Fruit fly (Drosophila melanogaster): Measurements from ENCODE around the gene Peritrophin-15b.

The Peritrophin-15b gene

DNA sequence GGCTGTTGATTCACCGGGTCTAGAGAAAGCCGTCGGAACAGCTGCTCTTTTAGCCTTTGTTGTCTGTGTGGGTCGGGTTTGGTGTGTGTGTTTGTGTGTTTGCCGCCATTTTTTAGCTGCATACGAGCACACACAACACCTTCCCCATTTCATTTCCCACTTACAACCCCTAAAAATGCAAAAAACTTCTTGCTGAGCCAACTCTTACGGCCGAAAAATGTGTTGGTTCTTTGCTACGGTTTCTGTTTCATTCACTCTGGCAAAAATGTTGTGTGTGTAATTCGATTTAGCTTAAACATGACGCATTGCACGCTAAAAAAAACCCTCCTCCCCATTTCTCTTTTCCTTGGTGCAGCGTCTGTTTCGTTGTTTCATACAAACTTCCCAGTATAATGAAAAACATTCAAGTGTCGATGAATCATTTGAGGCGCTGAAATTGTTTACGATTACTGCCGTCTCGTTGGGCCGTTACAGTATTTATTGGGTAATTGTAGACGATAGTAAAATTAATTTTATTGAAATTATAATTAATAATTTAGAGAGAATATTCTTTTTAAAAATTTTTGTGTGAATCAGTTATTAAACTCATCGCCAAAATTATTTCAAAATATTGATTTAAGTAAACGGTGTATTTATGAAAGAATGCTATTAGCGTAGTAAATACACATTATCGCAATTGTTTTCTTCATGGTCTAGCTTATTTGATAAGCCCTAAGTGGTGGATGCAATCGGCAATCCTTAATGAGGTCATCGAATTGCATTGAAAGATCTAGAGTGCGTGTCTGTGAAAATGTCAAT is 31.4 kb upstream of the Peritrophin-15b start:
- TF ChIP-seq CG33017 (tag; optimal IDR thresholded peaks at IDR 0.05) (peak; percentile 42), tj (GFP tag; optimal IDR thresholded peaks at IDR 0.05) (peak; percentile 67), cic (GFP tag; optimal IDR thresholded peaks at IDR 0.05) (no peak), CG14711 (tag; optimal IDR thresholded peaks at IDR 0.05) (peak; percentile 5), kay (GFP tag; ENCODE audit: borderline replicate concordance) (peak; percentile 92), bab1 (GFP tag; optimal IDR thresholded peaks at IDR 0.05) (peak; percentile 30), CG7101 (tag; optimal IDR thresholded peaks at IDR 0.05) (no peak)

DNA sequence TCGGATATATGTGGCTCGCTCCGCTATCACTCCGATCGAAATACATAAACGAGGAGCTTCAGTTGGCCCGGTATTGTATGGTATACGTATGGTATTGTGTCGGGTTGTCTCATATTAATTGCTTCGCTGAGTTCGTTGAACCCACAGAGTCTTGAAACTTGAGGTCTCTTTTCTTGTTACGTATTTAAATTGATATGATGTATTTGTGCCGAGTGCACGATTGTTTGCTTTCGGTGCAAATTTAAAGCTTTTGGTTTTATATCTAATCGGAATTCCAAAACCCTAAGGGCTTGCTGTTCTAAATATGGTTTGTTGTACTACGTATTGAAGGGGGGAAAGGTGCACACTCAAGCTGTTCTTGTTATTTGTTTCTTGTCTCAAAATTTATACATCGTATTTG is 30.5 kb upstream of the Peritrophin-15b start:
- no peak for TF ChIP-seq cic (GFP tag; optimal IDR thresholded peaks at IDR 0.05)
- TF ChIP-seq kay (GFP tag; ENCODE audit: borderline replicate concordance), result peak; percentile 36
- no peak for TF ChIP-seq bab1 (GFP tag; optimal IDR thresholded peaks at IDR 0.05)
- TF ChIP-seq tj (GFP tag; optimal IDR thresholded peaks at IDR 0.05), result peak; percentile 77
- TF ChIP-seq pad (GFP tag; optimal IDR thresholded peaks at IDR 0.05), result no peak

dm6 chr2L:8424662-8425208 is 30.0 kb upstream of the Peritrophin-15b start:
- TF ChIP-seq CG7101 (tag; optimal IDR thresholded peaks at IDR 0.05) (no peak), CG1620 (GFP tag; optimal IDR thresholded peaks at IDR 0.05) (no peak), CG14711 (tag; optimal IDR thresholded peaks at IDR 0.05) (no peak), pad (GFP tag; optimal IDR thresholded peaks at IDR 0.05) (no peak), bab1 (GFP tag; optimal IDR thresholded peaks at IDR 0.05) (no peak), Hr96 (GFP tag; optimal IDR thresholded peaks at IDR 0.05) (no peak), ovo (GFP tag; optimal IDR thresholded peaks at IDR 0.05) (no peak), Crg-1 (GFP tag; optimal IDR thresholded peaks at IDR 0.05) (no peak), Mnt (GFP tag; optimal IDR thresholded peaks at IDR 0.05) (no peak), cic (GFP tag; optimal IDR thresholded peaks at IDR 0.05) (no peak), tj (GFP tag; optimal IDR thresholded peaks at IDR 0.05) (no peak), cnc (optimal IDR thresholded peaks at IDR 0.05) (no peak), CG33017 (tag; optimal IDR thresholded peaks at IDR 0.05) (no peak), CG11617 (GFP tag; optimal IDR thresholded peaks at IDR 0.05) (no peak), kay (GFP tag; ENCODE audit: borderline replicate concordance) (no peak), CG5204 (GFP tag; optimal IDR thresholded peaks at IDR 0.05) (no peak)

dm6 chr2L:8424090-8424470 is 29.3 kb upstream of the Peritrophin-15b start:
- TF ChIP-seq CG33017 (tag; optimal IDR thresholded peaks at IDR 0.05), result no peak
- no peak for TF ChIP-seq bab1 (GFP tag; optimal IDR thresholded peaks at IDR 0.05)
- TF ChIP-seq CG5204 (GFP tag; optimal IDR thresholded peaks at IDR 0.05), result no peak
- TF ChIP-seq Hr96 (GFP tag; optimal IDR thresholded peaks at IDR 0.05), result no peak
- TF ChIP-seq CG14711 (tag; optimal IDR thresholded peaks at IDR 0.05), result no peak
- TF ChIP-seq CG7045 (GFP tag; optimal IDR thresholded peaks at IDR 0.05), result no peak
- no peak for TF ChIP-seq toe (GFP tag; optimal IDR thresholded peaks at IDR 0.05)
- no peak for TF ChIP-seq ovo (GFP tag; optimal IDR thresholded peaks at IDR 0.05)
- TF ChIP-seq kay (GFP tag; ENCODE audit: borderline replicate concordance), result no peak
- no peak for TF ChIP-seq tj (GFP tag; optimal IDR thresholded peaks at IDR 0.05)
- no peak for TF ChIP-seq CG12768 (GFP tag; optimal IDR thresholded peaks at IDR 0.05)
- no peak for TF ChIP-seq cnc (optimal IDR thresholded peaks at IDR 0.05)
- no peak for TF ChIP-seq Crg-1 (GFP tag; optimal IDR thresholded peaks at IDR 0.05)
- TF ChIP-seq CG7101 (tag; optimal IDR thresholded peaks at IDR 0.05), result no peak
- no peak for TF ChIP-seq pad (GFP tag; optimal IDR thresholded peaks at IDR 0.05)
- TF ChIP-seq Mnt (GFP tag; optimal IDR thresholded peaks at IDR 0.05), result no peak
- no peak for TF ChIP-seq CG1620 (GFP tag; optimal IDR thresholded peaks at IDR 0.05)
- TF ChIP-seq CG11617 (GFP tag; optimal IDR thresholded peaks at IDR 0.05), result no peak

dm6 chr2L:8423460-8424089 is 28.8 kb upstream of the Peritrophin-15b start:
- TF ChIP-seq tj (GFP tag; optimal IDR thresholded peaks at IDR 0.05) (peak; percentile 90), CG14711 (tag; optimal IDR thresholded peaks at IDR 0.05) (no peak), bab1 (GFP tag; optimal IDR thresholded peaks at IDR 0.05) (no peak), CG33017 (tag; optimal IDR thresholded peaks at IDR 0.05) (no peak), CG7101 (tag; optimal IDR thresholded peaks at IDR 0.05) (no peak), Mnt (GFP tag; optimal IDR thresholded peaks at IDR 0.05) (no peak), CG7045 (GFP tag; optimal IDR thresholded peaks at IDR 0.05) (no peak), Clk (GFP tag; optimal IDR thresholded peaks at IDR 0.05) (no peak)

DNA sequence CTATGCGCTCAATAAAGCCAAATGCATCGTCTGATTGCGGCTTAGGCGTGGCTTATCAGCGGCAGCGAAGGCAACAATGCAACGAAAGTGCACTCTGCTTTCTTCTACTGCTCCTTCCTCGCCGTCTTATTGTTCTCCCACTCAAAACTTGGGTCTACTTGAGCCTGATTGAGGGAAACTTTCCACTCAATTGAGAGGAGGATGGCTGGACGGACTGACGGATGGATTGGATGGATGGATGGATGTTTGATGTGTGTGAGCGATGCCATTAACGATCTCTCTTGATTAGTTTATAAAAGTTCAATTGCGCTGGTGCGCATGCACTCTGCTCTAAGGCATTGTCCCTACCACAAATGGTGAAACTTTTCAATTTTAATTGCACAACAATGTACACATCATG is 28.3 kb upstream of the Peritrophin-15b start:
- TF ChIP-seq Mnt (GFP tag; optimal IDR thresholded peaks at IDR 0.05), result no peak

- TF ChIP-seq Crg-1 (GFP tag; optimal IDR thresholded peaks at IDR 0.05), result no peak
- no peak for TF ChIP-seq pad (GFP tag; optimal IDR thresholded peaks at IDR 0.05)
- TF ChIP-seq cnc (optimal IDR thresholded peaks at IDR 0.05), result no peak
- no peak for TF ChIP-seq CG7045 (GFP tag; optimal IDR thresholded peaks at IDR 0.05)
- no peak for TF ChIP-seq kay (GFP tag; ENCODE audit: borderline replicate concordance)
- no peak for TF ChIP-seq ovo (GFP tag; optimal IDR thresholded peaks at IDR 0.05)
- no peak for TF ChIP-seq toe (GFP tag; optimal IDR thresholded peaks at IDR 0.05)
- no peak for TF ChIP-seq bab1 (GFP tag; optimal IDR thresholded peaks at IDR 0.05)
- no peak for TF ChIP-seq CG14711 (tag; optimal IDR thresholded peaks at IDR 0.05)
Observed at dm6 chr2L:8421717-8422116, 27.0 kb upstream of the Peritrophin-15b start.
